Worm (Caenorhabditis elegans) whole organism, L4/young adult: ENCODE measurements around the gene sel-7.

Experiments used
- W03F9.2 ChIP-seq: fragments of 150-350 bp; optimal IDR thresholded peaks from 2 replicates; lab custom pipeline; 2014; ENCODE audit warnings: missing biosample characterization, missing genetic modification characterization
- dao-5 ChIP-seq: sonication (generic microtip); optimal IDR thresholded peaks from 2 replicates; lab custom pipeline; 2016; ENCODE audit warnings: missing genotype, missing genetic modification characterization, moderate library complexity, missing compliant biosample characterization
- him-1 ChIP-seq: sonication (generic microtip); optimal IDR thresholded peaks from 2 replicates; lab custom pipeline; 2016; ENCODE audit warnings: missing genotype, missing genetic modification reagents, missing genetic modification characterization, missing compliant biosample characterization

DNA sequence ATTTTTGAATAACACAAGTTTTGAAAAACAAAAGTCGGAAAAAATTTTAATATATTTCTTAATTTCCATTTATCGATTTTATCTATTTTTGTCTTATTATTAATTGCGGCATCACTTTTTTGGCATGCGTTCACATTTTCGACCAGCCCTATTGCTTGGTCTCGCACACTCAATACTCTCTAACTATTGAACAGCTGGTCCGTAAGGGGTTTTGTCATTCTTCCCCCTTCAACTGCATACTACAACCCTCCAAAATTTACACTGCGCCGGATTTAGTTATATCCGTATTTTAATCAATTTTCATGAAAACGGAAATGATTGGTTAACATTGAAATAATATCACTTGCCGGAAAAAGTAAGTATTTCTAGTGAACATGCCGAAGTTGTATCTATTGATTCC, 12.9 kb downstream of the sel-7 start, which contains the start of gene C11H1.7:
- no peak for TF ChIP-seq W03F9.2 (tag; lab: Kevin White, UChicago)
- no peak for TF ChIP-seq dao-5 (tag; lab: Kevin White, UChicago)
- no peak for TF ChIP-seq him-1 (tag; lab: Kevin White, UChicago)
